Worm (Caenorhabditis elegans) whole organism, early embryonic: ENCODE results near the gene ttm-2.

Experiments
- B0310.2 ChIP-seq: sonication (generic microtip); optimal IDR thresholded peaks from 2 replicates; lab custom pipeline; 2016; ENCODE audit warnings: mild to moderate bottlenecking, missing genetic modification characterization, missing compliant biosample characterization
- F13C5.2 ChIP-seq: sonication (generic microtip); optimal IDR thresholded peaks from 2 replicates; lab custom pipeline; 2017; ENCODE audit warnings: mild to moderate bottlenecking, missing genetic modification characterization, inconsistent platforms, missing compliant biosample characterization
- aly-1 ChIP-seq: sonication (generic microtip); optimal IDR thresholded peaks from 2 replicates; lab custom pipeline; 2016; ENCODE audit warnings: missing genetic modification characterization, missing compliant biosample characterization
- ama-1 ChIP-seq: fragments of 150-350 bp; optimal IDR thresholded peaks from 2 replicates; lab custom pipeline; 2014
- ceh-13 ChIP-seq: fragments of 200-800 bp; sonication (Bioruptor generic); optimal IDR thresholded peaks from 2 replicates; lab custom pipeline; 2018; ENCODE audit warnings: mild to moderate bottlenecking, missing genetic modification characterization, missing compliant biosample characterization
- ets-7 ChIP-seq: sonication (generic microtip); optimal IDR thresholded peaks from 2 replicates; lab custom pipeline; 2016; ENCODE audit warnings: missing genotype, missing genetic modification characterization, missing compliant biosample characterization
- flt-1 ChIP-seq: fragments of 200-800 bp; sonication (Bioruptor generic); IDR thresholded peaks from 2 replicates; pipeline ENCODE4 v1.3.6; 2022; ENCODE audit warnings: missing genetic modification characterization, missing compliant biosample characterization
- hmbx-1 ChIP-seq: sonication (generic microtip); optimal IDR thresholded peaks from 2 replicates; lab custom pipeline; 2016; ENCODE audit warnings: mild to moderate bottlenecking, missing genetic modification characterization, missing compliant biosample characterization
- hmg-4 ChIP-seq: fragments of 200-800 bp; sonication (Bioruptor generic); optimal IDR thresholded peaks from 2 replicates; lab custom pipeline; 2018; ENCODE audit warnings: mild to moderate bottlenecking, missing genetic modification characterization, missing compliant biosample characterization
- pes-1 ChIP-seq: fragments of 200-800 bp; sonication (Bioruptor generic); IDR thresholded peaks from 2 replicates; pipeline ENCODE4 v1.3.6; 2022; ENCODE audit warnings: missing genetic modification reagents, missing genetic modification characterization, missing compliant biosample characterization
- scrt-1 ChIP-seq: fragments of 200-800 bp; sonication (Bioruptor generic); IDR thresholded peaks from 2 replicates; pipeline ENCODE4 v1.3.6; 2022; ENCODE audit warnings: missing genetic modification characterization, missing compliant biosample characterization
- tbx-11 ChIP-seq: fragments of 200-800 bp; sonication (Bioruptor generic); IDR thresholded peaks from 2 replicates; pipeline ENCODE4 v1.3.6; 2022; ENCODE audit warnings: missing genetic modification characterization, missing compliant biosample characterization
- tbx-37 ChIP-seq: fragments of 200-800 bp; sonication (Bioruptor generic); conservative IDR thresholded peaks from 2 replicates; pipeline ENCODE4 v1.3.6; 2022; ENCODE audit warnings: missing genetic modification reagents, missing genetic modification characterization, missing compliant biosample characterization
- tra-4 ChIP-seq: sonication (generic microtip); optimal IDR thresholded peaks from 2 replicates; lab custom pipeline; 2017; ENCODE audit warnings: missing genetic modification characterization, missing compliant biosample characterization

- TF ChIP-seq ama-1 (no peak), aly-1 (tag; lab: Kevin White, UChicago) (no peak), tbx-11 (GFP tag; lab: Robert Waterston, UW) (no peak), ceh-13 (GFP tag; lab: Kevin White, UChicago) (no peak), flt-1 (no peak), F13C5.2 (tag; lab: Kevin White, UChicago) (no peak), ets-7 (tag; lab: Kevin White, UChicago) (no peak), B0310.2 (tag; lab: Kevin White, UChicago) (no peak), scrt-1 (GFP tag; lab: Robert Waterston, UW) (no peak), tra-4 (no peak), tbx-37 (GFP tag; lab: Robert Waterston, UW) (no peak), pes-1 (GFP tag; lab: Robert Waterston, UW) (no peak), hmbx-1 (no peak), hmg-4 (GFP tag; lab: Kevin White, UChicago) (no peak)
These were observed 20.9 kb downstream of the ttm-2 start for ce11 chrII:4745281-4745680.
